Fruit fly (Drosophila melanogaster) whole organism, prepupa: ENCODE results near the gene TyrR.

Experiments
- CG1621 ChIP-seq: fragments of 200-800 bp; sonication (Bioruptor generic); optimal IDR thresholded peaks from 3 replicates; lab custom pipeline; 2018; ENCODE audit warnings: missing biosample characterization, mild to moderate bottlenecking, missing genetic modification characterization
- CG31627 ChIP-seq: fragments of 200-800 bp; sonication (Bioruptor generic); optimal IDR thresholded peaks from 3 replicates; lab custom pipeline; 2016; ENCODE audit warnings: missing biosample characterization, missing genetic modification characterization
- CG32006 ChIP-seq: fragments of 200-800 bp; sonication (Bioruptor generic); optimal IDR thresholded peaks from 3 replicates; lab custom pipeline; 2017; ENCODE audit warnings: missing biosample characterization, mild to moderate bottlenecking, missing genetic modification characterization
- CG34406 ChIP-seq: fragments of 200-800 bp; sonication (Bioruptor generic); optimal IDR thresholded peaks from 3 replicates; lab custom pipeline; 2016; ENCODE audit warnings: missing biosample characterization, missing genetic modification characterization
- CG6276 ChIP-seq: fragments of 200-800 bp; sonication (Bioruptor generic); optimal IDR thresholded peaks from 2 replicates; lab custom pipeline; 2017; ENCODE audit warnings: missing biosample characterization, mild to moderate bottlenecking, missing genetic modification characterization
- CG6792 ChIP-seq: fragments of 200-800 bp; sonication (Bioruptor generic); optimal IDR thresholded peaks from 3 replicates; lab custom pipeline; 2016; ENCODE audit warnings: missing biosample characterization, missing genetic modification characterization
- Eip78C ChIP-seq: fragments of 200-800 bp; sonication (Bioruptor generic); peaks from one replicate; lab custom pipeline; 2016; ENCODE audit warnings: missing biosample characterization, missing genetic modification characterization
- Gug ChIP-seq: fragments of 200-800 bp; sonication (Bioruptor generic); IDR thresholded peaks from 2 replicates; pipeline ENCODE4 v1.3.6; 2022; ENCODE audit warnings: missing biosample characterization, missing genetic modification characterization
- Hr39 ChIP-seq: fragments of 200-800 bp; sonication (Bioruptor generic); optimal IDR thresholded peaks from 2 replicates; lab custom pipeline; 2016; ENCODE audit warnings: missing biosample characterization, missing genetic modification characterization
- dac ChIP-seq: fragments of 200-800 bp; sonication (Bioruptor generic); optimal IDR thresholded peaks from 2 replicates; lab custom pipeline; 2017; ENCODE audit warnings: missing biosample characterization, mild to moderate bottlenecking, missing genetic modification characterization
- esn ChIP-seq: fragments of 200-800 bp; sonication (Bioruptor generic); optimal IDR thresholded peaks from 2 replicates; lab custom pipeline; 2016; ENCODE audit warnings: missing biosample characterization, mild to moderate bottlenecking, missing genetic modification characterization, moderate library complexity
- lz ChIP-seq: fragments of 200-800 bp; sonication (Bioruptor generic); optimal IDR thresholded peaks from 3 replicates; lab custom pipeline; 2016; ENCODE audit warnings: missing biosample characterization, missing genetic modification characterization
- pdm3 ChIP-seq: fragments of 200-800 bp; sonication (Bioruptor generic); optimal IDR thresholded peaks from 3 replicates; lab custom pipeline; 2016; ENCODE audit warnings: missing biosample characterization, missing genetic modification characterization

DNA sequence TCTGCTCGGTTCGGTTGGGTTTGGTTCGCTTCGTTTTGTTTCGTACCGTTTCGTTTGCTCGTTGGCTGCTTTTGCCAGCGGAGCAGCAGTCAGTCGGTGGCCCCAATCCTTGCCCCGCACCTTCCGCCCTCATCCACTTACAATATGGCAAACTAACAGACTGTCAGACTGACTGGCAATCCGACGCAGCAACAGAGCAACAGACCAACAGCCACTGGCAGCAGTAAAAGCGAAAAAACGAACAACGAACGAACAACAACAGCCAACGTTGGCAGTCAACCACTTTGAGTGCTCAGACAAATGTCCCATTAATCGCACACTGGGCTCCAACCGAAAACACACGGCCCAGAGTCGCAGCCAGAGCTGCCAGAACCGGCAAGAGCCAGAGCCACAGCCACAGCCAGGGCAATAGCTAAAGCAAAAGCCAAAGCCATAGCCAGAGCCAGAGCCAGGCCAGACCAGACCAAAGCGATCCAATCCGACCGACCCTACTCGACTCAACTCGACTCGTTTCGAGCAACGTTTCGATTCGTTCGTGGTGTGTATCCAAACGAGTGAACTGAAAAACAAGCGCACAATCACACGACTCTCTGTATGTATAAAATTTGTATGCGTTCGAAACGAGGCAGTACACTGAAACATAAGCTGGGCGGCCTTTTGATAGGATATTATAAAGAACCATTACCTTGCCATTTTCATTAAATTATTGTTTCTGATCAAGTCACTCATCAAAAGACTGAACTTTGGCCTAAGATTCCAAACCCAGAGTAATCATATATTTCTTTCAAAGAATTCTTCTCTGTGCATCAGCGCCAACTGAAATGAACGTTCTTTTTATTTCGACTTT, 59.1 kb downstream of the TyrR start:
- TF ChIP-seq Gug (GFP tag; lab: Robert Waterston, UW): peak; percentile 100
- peak; percentile 100 for TF ChIP-seq Eip78C (GFP tag; lab: Kevin White, UChicago)
- TF ChIP-seq CG6276 (GFP tag; lab: Kevin White, UChicago): peak; percentile 100
- peak; percentile 100 for TF ChIP-seq esn (GFP tag; lab: Kevin White, UChicago)
- TF ChIP-seq lz (GFP tag; lab: Kevin White, UChicago): peak; percentile 100
- peak; percentile 100 for TF ChIP-seq dac (GFP tag; lab: Kevin White, UChicago)
- TF ChIP-seq CG31627: peak; percentile 100
- TF ChIP-seq CG32006 (GFP tag; lab: Kevin White, UChicago): peak; percentile 100
- TF ChIP-seq CG34406 (GFP tag; lab: Kevin White, UChicago): peak; percentile 100
- peak; percentile 99 for TF ChIP-seq CG1621
- peak; percentile 100 for TF ChIP-seq Hr39 (GFP tag; lab: Kevin White, UChicago)
- peak; percentile 100 for TF ChIP-seq CG6792 (GFP tag; lab: Kevin White, UChicago)
- peak; percentile 100 for TF ChIP-seq pdm3 (GFP tag; lab: Kevin White, UChicago)
